Fruit fly (Drosophila melanogaster): ENCODE data around the gene Pus7.

Gene Pus7

DNA sequence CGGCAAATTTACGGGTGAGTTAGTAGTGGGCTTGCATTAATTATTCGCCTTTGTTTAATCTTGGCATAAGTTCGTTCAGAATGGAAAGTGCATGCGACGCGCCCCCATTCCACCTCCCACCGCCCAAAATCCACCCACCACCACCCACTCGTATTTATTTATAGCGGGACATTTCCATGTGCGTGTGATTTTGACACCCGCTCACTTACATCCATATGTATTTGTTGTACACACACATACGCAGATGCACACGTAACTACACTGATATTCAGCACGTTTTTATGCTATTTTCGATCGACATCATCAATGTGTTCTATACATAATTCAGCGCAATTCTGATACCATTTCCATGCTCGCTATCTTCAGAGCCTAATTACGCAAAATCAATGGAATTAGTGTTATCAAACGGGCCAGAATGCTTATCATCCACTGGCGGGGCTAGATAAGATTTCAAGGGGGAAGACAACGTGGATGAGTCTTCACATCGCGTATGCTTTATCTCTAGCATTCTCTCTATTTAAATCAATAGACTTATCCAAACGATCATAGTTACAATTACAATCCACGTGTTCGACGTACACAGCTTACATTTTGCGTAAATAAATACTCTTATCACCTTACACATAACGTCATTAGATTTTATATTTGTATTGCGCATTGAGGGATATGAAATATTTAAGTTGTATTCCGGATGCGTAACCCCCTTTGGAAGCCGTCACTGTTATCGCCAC is 16.1 kb downstream of the Pus7 start (continued):
- TF ChIP-seq sd (tag; optimal IDR thresholded peaks at IDR 0.05), result peak; percentile 81
- TF ChIP-seq CG12071 (GFP tag; optimal IDR thresholded peaks at IDR 0.05), result peak; percentile 30
- TF ChIP-seq Sry-β (GFP tag; optimal IDR thresholded peaks at IDR 0.05), result no peak
- TF ChIP-seq shn (GFP tag; optimal IDR thresholded peaks at IDR 0.05), result no peak
- no peak for TF ChIP-seq Ravus (GFP tag; IDR thresholded peaks at IDR 0.05)
- TF ChIP-seq Atf6 (GFP tag; IDR thresholded peaks at IDR 0.05), result 0 out of 2 replicates have a peak, but pooled peaks have one; percentile 46
- peak; percentile 80 for TF ChIP-seq CG2120 (GFP tag; optimal IDR thresholded peaks at IDR 0.05)
- TF ChIP-seq CG2889 (GFP tag; IDR thresholded peaks at IDR 0.05), result no peak
- peak; percentile 62 for TF ChIP-seq Meics (GFP tag; optimal IDR thresholded peaks at IDR 0.05)
- TF ChIP-seq C15 (GFP tag; IDR thresholded peaks at IDR 0.05), result no peak
- no peak for TF ChIP-seq Lhr (GFP tag; optimal IDR thresholded peaks at IDR 0.05)
- TF ChIP-seq Sin3A (optimal IDR thresholded peaks at IDR 0.05), result no peak
- TF ChIP-seq CG9437 (GFP tag; optimal IDR thresholded peaks at IDR 0.05), result peak; percentile 19
- TF ChIP-seq CG7745 (tag; optimal IDR thresholded peaks at IDR 0.05), result no peak
- TF ChIP-seq CG1024 (GFP tag; IDR thresholded peaks at IDR 0.05), result no peak
- no peak for TF ChIP-seq tin (GFP tag; optimal IDR thresholded peaks at IDR 0.05)
- TF ChIP-seq CG32532 (GFP tag; IDR thresholded peaks at IDR 0.05), result peak; percentile 49; the same call in 1 of the 2 replicates
- TF ChIP-seq CG4707 (GFP tag; optimal IDR thresholded peaks at IDR 0.05), result no peak
- no peak for TF ChIP-seq CG8944 (GFP tag; optimal IDR thresholded peaks at IDR 0.05)
- TF ChIP-seq Awh (GFP tag; IDR thresholded peaks at IDR 0.05), result no peak
- TF ChIP-seq CG7556 (GFP tag; optimal IDR thresholded peaks at IDR 0.05), result peak; percentile 35
- no peak for TF ChIP-seq CG11085 (GFP tag; IDR thresholded peaks at IDR 0.05)
- no peak for TF ChIP-seq CG2202 (tag; optimal IDR thresholded peaks at IDR 0.05)
- no peak for TF ChIP-seq CG12219 (GFP tag; optimal IDR thresholded peaks at IDR 0.05)
- TF ChIP-seq Deaf1 (tag; optimal IDR thresholded peaks at IDR 0.05), result no peak
- no peak for TF ChIP-seq Sry-δ (GFP tag; optimal IDR thresholded peaks at IDR 0.05)
- no peak for TF ChIP-seq stc (GFP tag; IDR thresholded peaks at IDR 0.05)
- TF ChIP-seq Sox100B (GFP tag; optimal IDR thresholded peaks at IDR 0.05), result peak; percentile 33
- no peak for TF ChIP-seq CG17912 (GFP tag; optimal IDR thresholded peaks at IDR 0.05)
- TF ChIP-seq eyg (GFP tag; optimal IDR thresholded peaks at IDR 0.05), result peak; percentile 27
- TF ChIP-seq Taf1 (GFP tag; IDR thresholded peaks at IDR 0.05), result peak; percentile 36; the same call in 1 of the 2 replicates
- peak; percentile 27 for TF ChIP-seq CrebB (tag; optimal IDR thresholded peaks at IDR 0.05)
- TF ChIP-seq dati (GFP tag; IDR thresholded peaks at IDR 0.05), result no peak
- TF ChIP-seq tio (GFP tag; optimal IDR thresholded peaks at IDR 0.05), result no peak
- TF ChIP-seq Hr78 (GFP tag; optimal IDR thresholded peaks at IDR 0.05), result peak in 1 of 2 experiments; percentile 74
- TF ChIP-seq hth (optimal IDR thresholded peaks at IDR 0.05), result no peak
- no peak for TF ChIP-seq CG11247 (GFP tag; IDR thresholded peaks at IDR 0.05)
- TF ChIP-seq Dll (GFP tag; IDR thresholded peaks at IDR 0.05; ENCODE audit: partially characterized antibody), result no peak
- no peak for TF ChIP-seq salm (tag; optimal IDR thresholded peaks at IDR 0.05)
- no peak for TF ChIP-seq CG7987 (GFP tag; optimal IDR thresholded peaks at IDR 0.05)
- TF ChIP-seq H15 (GFP tag; IDR thresholded peaks at IDR 0.05), result no peak
- TF ChIP-seq CG17359 (tag; optimal IDR thresholded peaks at IDR 0.05), result peak; percentile 19
- no peak for TF ChIP-seq Dref (GFP tag; IDR thresholded peaks at IDR 0.05)
- TF ChIP-seq CTCF (GFP tag; optimal IDR thresholded peaks at IDR 0.05), result no peak
- TF ChIP-seq tna (GFP tag; IDR thresholded peaks at IDR 0.05; ENCODE audit: partially characterized antibody), result no peak
- TF ChIP-seq CG13296 (GFP tag; optimal IDR thresholded peaks at IDR 0.05), result peak; percentile 58
- peak; percentile 26 for TF ChIP-seq her (GFP tag; optimal IDR thresholded peaks at IDR 0.05)
- no peak for TF ChIP-seq Blimp-1 (GFP tag; optimal IDR thresholded peaks at IDR 0.05)
- TF ChIP-seq onecut (GFP tag; IDR thresholded peaks at IDR 0.05), result no peak
- peak; percentile 12 for TF ChIP-seq pros (GFP tag; optimal IDR thresholded peaks at IDR 0.05)
- peak; percentile 3 for TF ChIP-seq CG15601 (tag; optimal IDR thresholded peaks at IDR 0.05)

All from whole organism, embryonic.